Worm (Caenorhabditis elegans): Measurements from ENCODE around the gene zipt-17.

DNA sequence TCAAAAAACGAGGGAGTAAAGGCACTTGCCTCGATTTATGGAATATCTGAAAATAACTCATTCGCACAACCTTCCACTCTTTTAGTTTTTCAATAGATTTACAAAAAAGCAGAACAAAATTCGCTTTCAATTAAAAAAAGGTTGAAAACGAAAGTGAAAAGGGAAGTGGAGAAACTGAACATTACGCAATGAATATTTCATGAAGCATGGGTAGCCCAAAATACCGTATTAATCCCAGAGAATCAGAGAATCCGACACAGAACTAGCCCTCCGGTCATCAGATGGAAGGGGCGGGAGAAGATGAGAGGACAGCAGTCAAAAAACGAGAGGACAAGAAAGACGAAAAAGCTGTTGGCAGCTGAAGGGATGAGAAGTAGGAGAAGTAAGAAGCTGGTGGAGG is 4.3 kb upstream of the zipt-17 start, which contains the start of gene C30H6.5:
- no peak for TF ChIP-seq dve-1 (tag; optimal IDR thresholded peaks at IDR 0.05)
- no peak for TF ChIP-seq unc-42 (tag; optimal IDR thresholded peaks at IDR 0.05)
- no peak for TF ChIP-seq hlh-30 (tag; optimal IDR thresholded peaks at IDR 0.05; ENCODE audit: insufficient read depth)
- no peak for TF ChIP-seq lin-11 (tag; optimal IDR thresholded peaks at IDR 0.05)
- no peak for TF ChIP-seq pqm-1 (tag; optimal IDR thresholded peaks at IDR 0.05)
- no peak for TF ChIP-seq pax-1 (tag; optimal IDR thresholded peaks at IDR 0.05)
- no peak for TF ChIP-seq ceh-2 (tag; optimal IDR thresholded peaks at IDR 0.05)
- no peak for TF ChIP-seq ref-2 (tag; optimal IDR thresholded peaks at IDR 0.05)
- no peak for TF ChIP-seq C08G9.2 (tag; optimal IDR thresholded peaks at IDR 0.05)
- no peak for TF ChIP-seq elt-4 (tag; optimal IDR thresholded peaks at IDR 0.05)
